Fruit fly (Drosophila melanogaster): ENCODE results near the gene CG32199.

The CG32199 gene

dm6 chr3L:18640584-18641527, 29.2 kb downstream of the CG32199 start (continued):
- TF ChIP-seq CG7556 (GFP tag; optimal IDR thresholded peaks at IDR 0.05) (peak; percentile 98), zfh2 (GFP tag; optimal IDR thresholded peaks at IDR 0.05) (peak; percentile 87), CG8924 (tag; optimal IDR thresholded peaks at IDR 0.05) (peak; percentile 70), abd-A (tag; optimal IDR thresholded peaks at IDR 0.05) (peak; percentile 84), stwl (tag; optimal IDR thresholded peaks at IDR 0.05) (no peak), nerfin-1 (tag; optimal IDR thresholded peaks at IDR 0.05) (peak; percentile 80), kah (GFP tag; optimal IDR thresholded peaks at IDR 0.05) (peak; percentile 73), CG18262 (tag; optimal IDR thresholded peaks at IDR 0.05) (peak; percentile 71), CG16779 (GFP tag; IDR thresholded peaks at IDR 0.05) (peak; percentile 98), CG11093 (GFP tag; IDR thresholded peaks at IDR 0.05) (peak; percentile 92), Sry-β (GFP tag; optimal IDR thresholded peaks at IDR 0.05) (peak; percentile 10), Doc2 (GFP tag; IDR thresholded peaks at IDR 0.05) (peak; percentile 91), bab2 (GFP tag; optimal IDR thresholded peaks at IDR 0.05) (peak; percentile 95), CG2678 (tag; optimal IDR thresholded peaks at IDR 0.05) (peak; percentile 96), Hr78 (GFP tag; optimal IDR thresholded peaks at IDR 0.05) (peak in 1 of 2 experiments; percentile 86), lmd (GFP tag; IDR thresholded peaks at IDR 0.05) (peak; percentile 97), CG17385 (GFP tag; optimal IDR thresholded peaks at IDR 0.05) (peak; percentile 84), CG11696 (GFP tag; IDR thresholded peaks at IDR 0.05) (peak; percentile 91), CG18011 (GFP tag; optimal IDR thresholded peaks at IDR 0.05) (peak; percentile 84), crol (GFP tag; IDR thresholded peaks at IDR 0.05) (peak; percentile 72; the same call in 1 of the 2 replicates), Dbx (GFP tag; IDR thresholded peaks at IDR 0.05) (peak; percentile 99), tx (GFP tag; optimal IDR thresholded peaks at IDR 0.05) (peak; percentile 93), jigr1 (GFP tag; IDR thresholded peaks at IDR 0.05) (peak; percentile 89), yki (optimal IDR thresholded peaks at IDR 0.05) (peak; percentile 93), Ets97D (GFP tag; optimal IDR thresholded peaks at IDR 0.05) (peak; percentile 79), bigmax (GFP tag; optimal IDR thresholded peaks at IDR 0.05) (no peak), CG14860 (GFP tag; IDR thresholded peaks at IDR 0.05; ENCODE audit: partially characterized antibody) (no peak), CG10654 (GFP tag; optimal IDR thresholded peaks at IDR 0.05) (peak; percentile 78), row (GFP tag; IDR thresholded peaks at IDR 0.05) (peak; percentile 98), gsb (GFP tag; IDR thresholded peaks at IDR 0.05) (peak; percentile 96), nom (GFP tag; optimal IDR thresholded peaks at IDR 0.05) (peak; percentile 38), gce (GFP tag; IDR thresholded peaks at IDR 0.05) (peak; percentile 98), MTF-1 (GFP tag; optimal IDR thresholded peaks at IDR 0.05; ENCODE audit: borderline replicate concordance) (peak; percentile 72), CG18476 (GFP tag; optimal IDR thresholded peaks at IDR 0.05) (peak; percentile 76), wdn (GFP tag; IDR thresholded peaks at IDR 0.05) (peak; percentile 91), HLH54F (GFP tag; optimal IDR thresholded peaks at IDR 0.05) (peak; percentile 94), phol (tag; optimal IDR thresholded peaks at IDR 0.05) (peak; percentile 88), CG9437 (GFP tag; optimal IDR thresholded peaks at IDR 0.05) (peak; percentile 87), unpg (GFP tag; optimal IDR thresholded peaks at IDR 0.05) (peak; percentile 93), CG11247 (GFP tag; IDR thresholded peaks at IDR 0.05) (peak; percentile 99), CG9876 (GFP tag; optimal IDR thresholded peaks at IDR 0.05) (peak; percentile 91), nerfin-2 (GFP tag; IDR thresholded peaks at IDR 0.05; ENCODE audit: partially characterized antibody) (no peak), CG30431 (GFP tag; optimal IDR thresholded peaks at IDR 0.05) (peak; percentile 82), Awh (GFP tag; IDR thresholded peaks at IDR 0.05) (peak; percentile 96), Gsc (GFP tag; IDR thresholded peaks at IDR 0.05) (no peak), NfI (GFP tag; optimal IDR thresholded peaks at IDR 0.05) (peak; percentile 94), CG30020 (tag; optimal IDR thresholded peaks at IDR 0.05) (peak; percentile 28), Side (GFP tag; optimal IDR thresholded peaks at IDR 0.05) (peak; percentile 76)

Data from whole organism, embryonic.